Worm (Caenorhabditis elegans) whole organism, L3 larva: Measurements from ENCODE around the gene Y67D8B.1.

Experiments
- R02D3.7 ChIP-seq: fragments of 150-350 bp; optimal IDR thresholded peaks from 2 replicates; lab custom pipeline; 2014; ENCODE audit warnings: missing biosample characterization, missing genetic modification characterization
- ZK546.5 ChIP-seq: sonication (generic microtip); optimal IDR thresholded peaks from 2 replicates; lab custom pipeline; 2017; ENCODE audit warnings: missing biosample characterization, missing genetic modification characterization
- aly-2 ChIP-seq: fragments of 150-350 bp; optimal IDR thresholded peaks from 2 replicates; lab custom pipeline; 2014; ENCODE audit warnings: missing biosample characterization, missing genetic modification characterization
- ama-1 ChIP-seq: fragments of 150-350 bp; optimal IDR thresholded peaks from 2 replicates; lab custom pipeline; 2018
- ceh-16 ChIP-seq: sonication (generic microtip); optimal IDR thresholded peaks from 2 replicates; lab custom pipeline; 2017; ENCODE audit warnings: missing biosample characterization, missing genetic modification characterization
- egl-27 ChIP-seq: sonication (generic microtip); optimal IDR thresholded peaks from 4 replicates; lab custom pipeline; 2017; ENCODE audit warnings: missing biosample characterization, missing genetic modification reagents, missing genetic modification characterization
- elt-1 ChIP-seq: fragments of 150-350 bp; optimal IDR thresholded peaks from 2 replicates; lab custom pipeline; 2014; ENCODE audit warnings: missing biosample characterization, missing genetic modification characterization
- elt-2 ChIP-seq: sonication (generic microtip); optimal IDR thresholded peaks from 2 replicates; lab custom pipeline; 2016; ENCODE audit warnings: missing genetic modification reagents, mild to moderate bottlenecking, missing genetic modification characterization, missing compliant biosample characterization
- elt-3 ChIP-seq, 3 experiments: fragments of 150-350 bp in 1 of 3; sonication (generic microtip) in 2 of 3; optimal IDR thresholded peaks; 2 replicates in 2 of 3; 4 replicates in 1 of 3; lab custom pipeline; 2014 to 2017; ENCODE audit warnings: missing biosample characterization in 3 of 3, missing genetic modification characterization in 3 of 3
- fkh-10 ChIP-seq: sonication (generic microtip); optimal IDR thresholded peaks from 2 replicates; lab custom pipeline; 2017; ENCODE audit warnings: missing biosample characterization, missing genetic modification reagents, missing genetic modification characterization
- fos-1 ChIP-seq: fragments of 150-350 bp; optimal IDR thresholded peaks from 2 replicates; lab custom pipeline; 2014; ENCODE audit warnings: missing biosample characterization, missing genetic modification characterization
- hmg-11 ChIP-seq: sonication (generic microtip); optimal IDR thresholded peaks from 2 replicates; lab custom pipeline; 2016; ENCODE audit warnings: missing genetic modification characterization, missing compliant biosample characterization
- jun-1 ChIP-seq: fragments of 150-350 bp; optimal IDR thresholded peaks from 2 replicates; lab custom pipeline; 2014; ENCODE audit warnings: missing biosample characterization, missing genetic modification reagents, missing genetic modification characterization
- lin-39 ChIP-seq: fragments of 150-350 bp; optimal IDR thresholded peaks from 2 replicates; lab custom pipeline; 2018; ENCODE audit warnings: missing biosample characterization, missing genetic modification reagents, missing genetic modification characterization
- lsy-12 ChIP-seq: sonication (generic microtip); optimal IDR thresholded peaks from 2 replicates; lab custom pipeline; 2016; ENCODE audit warnings: mild to moderate bottlenecking, missing genetic modification characterization, missing compliant biosample characterization
- mdl-1 ChIP-seq: fragments of 150-350 bp; optimal IDR thresholded peaks from 2 replicates; lab custom pipeline; 2014; ENCODE audit warnings: missing biosample characterization, missing genetic modification characterization
- mml-1 ChIP-seq: fragments of 150-350 bp; sonication (generic microtip); optimal IDR thresholded peaks from 3 replicates; lab custom pipeline; 2014; ENCODE audit warnings: missing biosample characterization, missing genetic modification characterization
- nhr-11 ChIP-seq: fragments of 150-350 bp; optimal IDR thresholded peaks from 2 replicates; lab custom pipeline; 2014; ENCODE audit warnings: missing biosample characterization, missing genetic modification characterization
- nhr-12 ChIP-seq: fragments of 150-350 bp; optimal IDR thresholded peaks from 2 replicates; lab custom pipeline; 2014; ENCODE audit warnings: missing biosample characterization, missing genetic modification characterization
- nhr-23 ChIP-seq: fragments of 150-350 bp; optimal IDR thresholded peaks from 2 replicates; lab custom pipeline; 2014; ENCODE audit warnings: missing biosample characterization, missing genetic modification reagents, missing genetic modification characterization
- nhr-237 ChIP-seq: fragments of 150-350 bp; optimal IDR thresholded peaks from 2 replicates; lab custom pipeline; 2014; ENCODE audit warnings: missing biosample characterization, missing genetic modification characterization
- nhr-28 ChIP-seq: fragments of 150-350 bp; optimal IDR thresholded peaks from 2 replicates; lab custom pipeline; 2014; ENCODE audit warnings: missing biosample characterization, missing genetic modification characterization
- nhr-43 ChIP-seq: sonication (generic microtip); optimal IDR thresholded peaks from 2 replicates; lab custom pipeline; 2016; ENCODE audit warnings: mild to moderate bottlenecking, missing genetic modification characterization, missing compliant biosample characterization; ENCODE audit not compliant: poor library complexity, severe bottlenecking
- nhr-76 ChIP-seq: fragments of 150-350 bp; sonication (generic microtip); optimal IDR thresholded peaks from 5 replicates; lab custom pipeline; 2014; ENCODE audit warnings: missing biosample characterization, missing genetic modification characterization
- nhr-77 ChIP-seq: fragments of 150-350 bp; optimal IDR thresholded peaks from 2 replicates; lab custom pipeline; 2014; ENCODE audit warnings: missing biosample characterization, missing genetic modification characterization
- pha-4 ChIP-seq: fragments of 150-350 bp; optimal IDR thresholded peaks from 2 replicates; lab custom pipeline; 2014; ENCODE audit warnings: missing biosample characterization, missing genetic modification reagents, missing genetic modification characterization
- pqm-1 ChIP-seq: fragments of 150-350 bp; optimal IDR thresholded peaks from 2 replicates; lab custom pipeline; 2017; ENCODE audit warnings: missing biosample characterization, missing genetic modification characterization, inconsistent platforms
- sea-2 ChIP-seq: fragments of 150-350 bp; sonication (generic microtip); optimal IDR thresholded peaks from 4 replicates; lab custom pipeline; 2014; ENCODE audit warnings: missing biosample characterization, missing genetic modification reagents, missing genetic modification characterization
- skn-1 ChIP-seq: fragments of 150-350 bp; optimal IDR thresholded peaks from 2 replicates; lab custom pipeline; 2014; ENCODE audit warnings: missing biosample characterization, missing genetic modification characterization
- snpc-4 ChIP-seq: fragments of 150-350 bp; optimal IDR thresholded peaks from 2 replicates; lab custom pipeline; 2014; ENCODE audit warnings: missing biosample characterization, missing genetic modification characterization
- unc-39 ChIP-seq: sonication (generic microtip); optimal IDR thresholded peaks from 4 replicates; lab custom pipeline; 2017; ENCODE audit warnings: missing biosample characterization, missing genetic modification characterization
- unc-62 ChIP-seq: fragments of 150-350 bp; sonication (generic microtip); optimal IDR thresholded peaks from 4 replicates; lab custom pipeline; 2014; ENCODE audit warnings: missing biosample characterization, missing genetic modification reagents, missing genetic modification characterization
- zag-1 ChIP-seq: fragments of 150-350 bp; optimal IDR thresholded peaks from 2 replicates; lab custom pipeline; 2014; ENCODE audit warnings: missing biosample characterization, missing genetic modification characterization
- ztf-11 ChIP-seq: fragments of 150-350 bp; optimal IDR thresholded peaks from 2 replicates; lab custom pipeline; 2014; ENCODE audit warnings: missing biosample characterization, missing genetic modification characterization

Gene Y67D8B.1

ce11 chrIV:3196367-3196766 lies 24.0 kb upstream of the Y67D8B.1 start:
- TF ChIP-seq elt-3 (tag; optimal IDR thresholded peaks at IDR 0.05; lab: Kevin White, UChicago): no peak
- no peak for TF ChIP-seq nhr-77
- no peak for TF ChIP-seq nhr-11 (tag; lab: Kevin White, UChicago)
- no peak for TF ChIP-seq sea-2 (GFP tag; lab: Kevin White, UChicago)
- TF ChIP-seq nhr-28 (tag; lab: Kevin White, UChicago): no peak
- TF ChIP-seq snpc-4 (tag; lab: Kevin White, UChicago): no peak
- no peak for TF ChIP-seq skn-1 (tag; lab: Kevin White, UChicago)
- TF ChIP-seq nhr-43: no peak
- no peak for TF ChIP-seq lsy-12
- TF ChIP-seq, all 47 proteins: peak for 0

ce11 chrIV:3191466-3191865 lies 19.1 kb upstream of the Y67D8B.1 start, which contains the start of gene Y67D8B.2:
Gene Y67D8B.2, minus strand, starts transcription at chrIV:3191566.
- TF ChIP-seq hmg-11 (no peak), nhr-11 (tag; lab: Kevin White, UChicago) (no peak), ceh-16 (tag; lab: Kevin White, UChicago) (no peak), nhr-76 (tag; lab: Kevin White, UChicago) (no peak), fkh-10 (no peak), snpc-4 (tag; lab: Kevin White, UChicago) (no peak), egl-27 (tag; lab: Kevin White, UChicago) (no peak), fos-1 (tag; lab: Kevin White, UChicago) (no peak), elt-2 (no peak), R02D3.7 (tag; lab: Kevin White, UChicago) (no peak)

ce11 chrIV:3182920-3183319 lies 10.5 kb upstream of the Y67D8B.1 start:
- TF ChIP-seq pha-4 (tag; lab: Kevin White, UChicago): no peak
- no peak for TF ChIP-seq hmg-11
- no peak for TF ChIP-seq nhr-28 (tag; lab: Kevin White, UChicago)
- TF ChIP-seq lin-39: no peak
- no peak for TF ChIP-seq nhr-237
- no peak for TF ChIP-seq ama-1 (lab: Kevin White, UChicago)
- TF ChIP-seq sea-2 (GFP tag; lab: Kevin White, UChicago): no peak
- TF ChIP-seq unc-39: no peak
- no peak for TF ChIP-seq nhr-76 (tag; lab: Kevin White, UChicago)
- TF ChIP-seq unc-62 (GFP tag; lab: Kevin White, UChicago): no peak
- no peak for TF ChIP-seq snpc-4 (tag; lab: Kevin White, UChicago)
- no peak for TF ChIP-seq lsy-12
- no peak for TF ChIP-seq pqm-1
- TF ChIP-seq ceh-16 (tag; lab: Kevin White, UChicago): no peak
- TF ChIP-seq ztf-11 (tag; lab: Kevin White, UChicago): no peak
- no peak for TF ChIP-seq ZK546.5 (tag; lab: Kevin White, UChicago)
- TF ChIP-seq jun-1 (tag; lab: Kevin White, UChicago): no peak
- TF ChIP-seq fkh-10: no peak
- TF ChIP-seq mml-1 (tag; lab: Kevin White, UChicago): no peak
- TF ChIP-seq, all 47 proteins: peak for 0

ce11 chrIV:3176067-3176758 lies 3.8 kb upstream of the Y67D8B.1 start, which contains the start of gene nlp-81:
Gene nlp-81, minus strand, starts transcription at chrIV:3176117.
- TF ChIP-seq elt-2 (no peak), mml-1 (tag; lab: Kevin White, UChicago) (no peak), hmg-11 (no peak), sea-2 (GFP tag; lab: Kevin White, UChicago) (no peak), elt-1 (tag; lab: Kevin White, UChicago) (no peak), nhr-28 (tag; lab: Kevin White, UChicago) (no peak), ZK546.5 (tag; lab: Kevin White, UChicago) (no peak), mdl-1 (tag; lab: Kevin White, UChicago) (no peak), zag-1 (tag; lab: Kevin White, UChicago) (no peak), nhr-43 (no peak), ceh-16 (tag; lab: Kevin White, UChicago) (no peak), nhr-12 (no peak), jun-1 (tag; lab: Kevin White, UChicago) (no peak), elt-3 (tag; optimal IDR thresholded peaks at IDR 0.05; lab: Kevin White, UChicago) (no peak), aly-2 (no peak), unc-62 (GFP tag; lab: Kevin White, UChicago) (no peak), skn-1 (tag; lab: Kevin White, UChicago) (no peak), nhr-23 (no peak), fkh-10 (no peak)
